Worm (Caenorhabditis elegans) whole organism, early embryonic: ENCODE results near the gene meg-4.

Source experiments
- B0310.2 ChIP-seq: sonication (generic microtip); optimal IDR thresholded peaks from 2 replicates; lab custom pipeline; 2016; ENCODE audit warnings: mild to moderate bottlenecking, missing genetic modification characterization, missing compliant biosample characterization
- F13C5.2 ChIP-seq: sonication (generic microtip); optimal IDR thresholded peaks from 2 replicates; lab custom pipeline; 2017; ENCODE audit warnings: mild to moderate bottlenecking, missing genetic modification characterization, inconsistent platforms, missing compliant biosample characterization
- aly-1 ChIP-seq: sonication (generic microtip); optimal IDR thresholded peaks from 2 replicates; lab custom pipeline; 2016; ENCODE audit warnings: missing genetic modification characterization, missing compliant biosample characterization
- ama-1 ChIP-seq: fragments of 150-350 bp; optimal IDR thresholded peaks from 2 replicates; lab custom pipeline; 2014
- ceh-13 ChIP-seq: fragments of 200-800 bp; sonication (Bioruptor generic); optimal IDR thresholded peaks from 2 replicates; lab custom pipeline; 2018; ENCODE audit warnings: mild to moderate bottlenecking, missing genetic modification characterization, missing compliant biosample characterization
- ceh-36 ChIP-seq: sonication (generic microtip); optimal IDR thresholded peaks from 2 replicates; lab custom pipeline; 2016; ENCODE audit warnings: missing genetic modification characterization, inconsistent platforms, missing compliant biosample characterization
- ets-7 ChIP-seq: sonication (generic microtip); optimal IDR thresholded peaks from 2 replicates; lab custom pipeline; 2016; ENCODE audit warnings: missing genotype, missing genetic modification characterization, missing compliant biosample characterization
- flt-1 ChIP-seq: fragments of 200-800 bp; sonication (Bioruptor generic); IDR thresholded peaks from 2 replicates; pipeline ENCODE4 v1.3.6; 2022; ENCODE audit warnings: missing genetic modification characterization, missing compliant biosample characterization
- hmbx-1 ChIP-seq: sonication (generic microtip); optimal IDR thresholded peaks from 2 replicates; lab custom pipeline; 2016; ENCODE audit warnings: mild to moderate bottlenecking, missing genetic modification characterization, missing compliant biosample characterization
- hmg-4 ChIP-seq: fragments of 200-800 bp; sonication (Bioruptor generic); optimal IDR thresholded peaks from 2 replicates; lab custom pipeline; 2018; ENCODE audit warnings: mild to moderate bottlenecking, missing genetic modification characterization, missing compliant biosample characterization
- pes-1 ChIP-seq: fragments of 200-800 bp; sonication (Bioruptor generic); IDR thresholded peaks from 2 replicates; pipeline ENCODE4 v1.3.6; 2022; ENCODE audit warnings: missing genetic modification reagents, missing genetic modification characterization, missing compliant biosample characterization
- sea-1 ChIP-seq: fragments of 200-800 bp; sonication (Bioruptor generic); conservative IDR thresholded peaks from 2 replicates; pipeline ENCODE4 v1.3.6; 2022; ENCODE audit warnings: missing genetic modification characterization, missing compliant biosample characterization
- tbx-11 ChIP-seq: fragments of 200-800 bp; sonication (Bioruptor generic); IDR thresholded peaks from 2 replicates; pipeline ENCODE4 v1.3.6; 2022; ENCODE audit warnings: missing genetic modification characterization, missing compliant biosample characterization
- tra-4 ChIP-seq: sonication (generic microtip); optimal IDR thresholded peaks from 2 replicates; lab custom pipeline; 2017; ENCODE audit warnings: missing genetic modification characterization, missing compliant biosample characterization

- TF ChIP-seq flt-1 (GFP tag; lab: Robert Waterston, UW) (no peak), aly-1 (tag; lab: Kevin White, UChicago) (no peak), ama-1 (lab: Kevin White, UChicago) (no peak), F13C5.2 (tag; lab: Kevin White, UChicago) (no peak), pes-1 (GFP tag; lab: Robert Waterston, UW) (no peak), tra-4 (tag; lab: Kevin White, UChicago) (no peak), ceh-13 (GFP tag; lab: Kevin White, UChicago) (no peak), tbx-11 (GFP tag; lab: Robert Waterston, UW) (no peak), hmbx-1 (tag; lab: Kevin White, UChicago) (no peak), B0310.2 (tag; lab: Kevin White, UChicago) (no peak), ets-7 (tag; lab: Kevin White, UChicago) (no peak), ceh-36 (tag; lab: Kevin White, UChicago) (no peak), hmg-4 (no peak), sea-1 (GFP tag; lab: Robert Waterston, UW) (no peak)
These were observed 20.3 kb downstream of the meg-4 start for ce11 chrX:1703049-1703448.
